Worm (Caenorhabditis elegans): ENCODE data around the gene lam-2.

The lam-2 gene

ce11 chrX:7151189-7151857 lies at the start of gene lam-2:
lam-2 (minus strand) TSS chrX:7151239.
- TF ChIP-seq pha-4 (tag; optimal IDR thresholded peaks at IDR 0.05) = peak; percentile 17
- no peak for TF ChIP-seq cnd-1 (tag; optimal IDR thresholded peaks at IDR 0.05)
- no peak for TF ChIP-seq ces-1 (GFP tag; optimal IDR thresholded peaks at IDR 0.05)
- TF ChIP-seq snpc-4 (tag; optimal IDR thresholded peaks at IDR 0.05) = no peak
- no peak for TF ChIP-seq flh-1 (GFP tag; optimal IDR thresholded peaks at IDR 0.05)
- TF ChIP-seq unc-120 (tag; optimal IDR thresholded peaks at IDR 0.05; ENCODE audit: poor library complexity, severe bottlenecking) = peak; percentile 51
- peak; percentile 6 for TF ChIP-seq mls-2 (tag; optimal IDR thresholded peaks at IDR 0.05)
- no peak for TF ChIP-seq sem-2 (GFP tag; optimal IDR thresholded peaks at IDR 0.05)
- TF ChIP-seq nhr-76 (tag; optimal IDR thresholded peaks at IDR 0.05) = no peak
- TF ChIP-seq lin-32 (GFP tag; optimal IDR thresholded peaks at IDR 0.05) = no peak
- TF ChIP-seq drap-1 (GFP tag; optimal IDR thresholded peaks at IDR 0.05) = no peak
- peak; percentile 56 for TF ChIP-seq hlh-1 (tag; optimal IDR thresholded peaks at IDR 0.05)
- TF ChIP-seq blmp-1 (tag; optimal IDR thresholded peaks at IDR 0.05) = no peak
- TF ChIP-seq elt-1 (tag; optimal IDR thresholded peaks at IDR 0.05; ENCODE audit: borderline replicate concordance, insufficient read depth) = no peak
- no peak for TF ChIP-seq sptf-1 (tag; optimal IDR thresholded peaks at IDR 0.05)
- TF ChIP-seq unc-39 (tag; optimal IDR thresholded peaks at IDR 0.05) = no peak
- no peak for TF ChIP-seq zip-8 (tag; optimal IDR thresholded peaks at IDR 0.05)

- no peak for TF ChIP-seq flh-1 (GFP tag; optimal IDR thresholded peaks at IDR 0.05)
- TF ChIP-seq ces-1 (GFP tag; optimal IDR thresholded peaks at IDR 0.05) = no peak
- no peak for TF ChIP-seq unc-120 (tag; optimal IDR thresholded peaks at IDR 0.05; ENCODE audit: poor library complexity, severe bottlenecking)
- TF ChIP-seq ceh-83 (GFP tag; optimal IDR thresholded peaks at IDR 0.05) = no peak
- no peak for TF ChIP-seq nhr-2 (tag; optimal IDR thresholded peaks at IDR 0.05)
- no peak for TF ChIP-seq hlh-1 (tag; optimal IDR thresholded peaks at IDR 0.05)
- TF ChIP-seq unc-62 (GFP tag; optimal IDR thresholded peaks at IDR 0.05) = no peak
- no peak for TF ChIP-seq mls-2 (tag; optimal IDR thresholded peaks at IDR 0.05)
- no peak for TF ChIP-seq sptf-1 (tag; optimal IDR thresholded peaks at IDR 0.05)
- TF ChIP-seq drap-1 (GFP tag; optimal IDR thresholded peaks at IDR 0.05) = no peak
Measured at ce11 chrX:7200475-7200874, 49.4 kb upstream of the lam-2 start.

ce11 chrX:7199831-7200414 lies 48.9 kb upstream of the lam-2 start, which contains the start of gene C55B6.1:
C55B6.1 (plus strand) TSS chrX:7200364.
- TF ChIP-seq lsy-2 (tag; optimal IDR thresholded peaks at IDR 0.05) (no peak), mep-1 (tag; optimal IDR thresholded peaks at IDR 0.05) (no peak), mls-2 (tag; optimal IDR thresholded peaks at IDR 0.05) (no peak), M03D4.4 (tag; optimal IDR thresholded peaks at IDR 0.05) (no peak), nhr-12 (tag; optimal IDR thresholded peaks at IDR 0.05) (no peak), flh-1 (GFP tag; optimal IDR thresholded peaks at IDR 0.05) (no peak), nhr-28 (tag; optimal IDR thresholded peaks at IDR 0.05) (no peak), ces-1 (GFP tag; optimal IDR thresholded peaks at IDR 0.05) (no peak), elt-3 (tag; optimal IDR thresholded peaks at IDR 0.05) (no peak), ceh-83 (GFP tag; optimal IDR thresholded peaks at IDR 0.05) (no peak)

- no peak for TF ChIP-seq sptf-1 (tag; optimal IDR thresholded peaks at IDR 0.05)
- peak; percentile 17 for TF ChIP-seq ceh-39 (tag; optimal IDR thresholded peaks at IDR 0.05)
- no peak for TF ChIP-seq bed-3 (GFP tag; optimal IDR thresholded peaks at IDR 0.05)
- no peak for TF ChIP-seq flh-1 (GFP tag; optimal IDR thresholded peaks at IDR 0.05)
- TF ChIP-seq nhr-76 (tag; optimal IDR thresholded peaks at IDR 0.05) = no peak
- TF ChIP-seq elt-1 (tag; optimal IDR thresholded peaks at IDR 0.05; ENCODE audit: borderline replicate concordance, insufficient read depth) = peak; percentile 33
- TF ChIP-seq pha-4 (tag; optimal IDR thresholded peaks at IDR 0.05) = no peak
- TF ChIP-seq mep-1 (tag; optimal IDR thresholded peaks at IDR 0.05) = peak; percentile 11
- peak; percentile 32 for TF ChIP-seq unc-120 (tag; optimal IDR thresholded peaks at IDR 0.05; ENCODE audit: poor library complexity, severe bottlenecking)
- no peak for TF ChIP-seq unc-39 (tag; optimal IDR thresholded peaks at IDR 0.05)
- peak; percentile 62 for TF ChIP-seq elt-3 (tag; optimal IDR thresholded peaks at IDR 0.05)
- no peak for TF ChIP-seq sem-2 (GFP tag; optimal IDR thresholded peaks at IDR 0.05)
- peak; percentile 50 for TF ChIP-seq ces-1 (GFP tag; optimal IDR thresholded peaks at IDR 0.05)
- no peak for TF ChIP-seq blmp-1 (tag; optimal IDR thresholded peaks at IDR 0.05)
- TF ChIP-seq lin-13 (tag; optimal IDR thresholded peaks at IDR 0.05) = no peak
- TF ChIP-seq mab-5 (tag; optimal IDR thresholded peaks at IDR 0.05) = no peak
- TF ChIP-seq drap-1 (GFP tag; optimal IDR thresholded peaks at IDR 0.05) = no peak
- TF ChIP-seq mls-2 (tag; optimal IDR thresholded peaks at IDR 0.05) = no peak
- TF ChIP-seq ham-2 (GFP tag; optimal IDR thresholded peaks at IDR 0.05) = no peak
- TF ChIP-seq lin-32 (GFP tag; optimal IDR thresholded peaks at IDR 0.05) = no peak
- peak; percentile 26 for TF ChIP-seq lsy-2 (tag; optimal IDR thresholded peaks at IDR 0.05)
- TF ChIP-seq cnd-1 (tag; optimal IDR thresholded peaks at IDR 0.05) = no peak
- TF ChIP-seq M03D4.4 (tag; optimal IDR thresholded peaks at IDR 0.05) = peak; percentile 11
- no peak for TF ChIP-seq hlh-1 (tag; optimal IDR thresholded peaks at IDR 0.05)
- TF ChIP-seq nhr-237 (tag; optimal IDR thresholded peaks at IDR 0.05) = no peak
- no peak for TF ChIP-seq ceh-43 (GFP tag; optimal IDR thresholded peaks at IDR 0.05)
- no peak for TF ChIP-seq nhr-28 (tag; optimal IDR thresholded peaks at IDR 0.05)
- peak; percentile 24 for TF ChIP-seq tbx-8 (GFP tag; optimal IDR thresholded peaks at IDR 0.05)
- no peak for TF ChIP-seq nhr-12 (tag; optimal IDR thresholded peaks at IDR 0.05)
- no peak for TF ChIP-seq ceh-83 (GFP tag; optimal IDR thresholded peaks at IDR 0.05)
- no peak for TF ChIP-seq snpc-4 (tag; optimal IDR thresholded peaks at IDR 0.05)
- no peak for TF ChIP-seq unc-62 (GFP tag; optimal IDR thresholded peaks at IDR 0.05)
- TF ChIP-seq zip-8 (tag; optimal IDR thresholded peaks at IDR 0.05) = no peak
- no peak for TF ChIP-seq ztf-11 (tag; optimal IDR thresholded peaks at IDR 0.05)
- TF ChIP-seq nhr-2 (tag; optimal IDR thresholded peaks at IDR 0.05) = no peak
Measured at ce11 chrX:7193894-7194614, 43.0 kb upstream of the lam-2 start, which contains the start of gene dnj-7. dnj-7 (plus strand) TSS chrX:7194564.

Data from whole organism, mixed stage, embryonic.